Fruit fly (Drosophila melanogaster) whole organism, wandering third instar larva: ENCODE results near the gene CG13654.

Experiments used
- CG32264 ChIP-seq: fragments of 200-800 bp; sonication (Bioruptor generic); optimal IDR thresholded peaks from 2 replicates; lab custom pipeline; 2016; ENCODE audit warnings: missing biosample characterization, missing genetic modification characterization
- CrebA ChIP-seq: fragments of 200-800 bp; sonication (Bioruptor generic); optimal IDR thresholded peaks from 2 replicates; lab custom pipeline; 2016; ENCODE audit warnings: missing biosample characterization, mild to moderate bottlenecking, missing genetic modification characterization, borderline replicate concordance
- Dif ChIP-seq: fragments of 200-275, 200-300 bp; sonication (Bioruptor generic); optimal IDR thresholded peaks from 2 replicates; lab custom pipeline; 2018; ENCODE audit warnings: missing biosample characterization, missing genetic modification characterization; ENCODE audit not compliant: partially characterized antibody
- GATAd ChIP-seq: sonication (Bioruptor generic); optimal IDR thresholded peaks from 2 replicates; lab custom pipeline; 2016; ENCODE audit warnings: missing biosample characterization, missing genetic modification characterization
- HLH106 ChIP-seq: fragments of 200-800 bp; optimal IDR thresholded peaks from 3 replicates; lab custom pipeline; 2019; ENCODE audit warnings: missing biosample characterization, mild to moderate bottlenecking, missing genetic modification characterization, moderate library complexity
- Hnf4 ChIP-seq: fragments of 200-800 bp; sonication (Bioruptor generic); optimal IDR thresholded peaks from 2 replicates; lab custom pipeline; 2016; ENCODE audit warnings: missing biosample characterization, mild to moderate bottlenecking, missing genetic modification characterization
- Hr78 ChIP-seq: fragments of >200 bp; optimal IDR thresholded peaks from 2 replicates; lab custom pipeline; 2017; ENCODE audit warnings: missing biosample characterization, missing genetic modification characterization
- Hr83 ChIP-seq: fragments of 200-300 bp; sonication (Bioruptor generic); optimal IDR thresholded peaks from 2 replicates; lab custom pipeline; 2016; ENCODE audit warnings: missing biosample characterization, mild to moderate bottlenecking, missing genetic modification characterization, moderate library complexity; ENCODE audit not compliant: poor library complexity, severe bottlenecking
- Jra ChIP-seq: sonication (Bioruptor generic); optimal IDR thresholded peaks from 2 replicates; lab custom pipeline; 2016; ENCODE audit warnings: missing biosample characterization, missing genetic modification characterization
- Mio ChIP-seq: sonication (Bioruptor generic); optimal IDR thresholded peaks from 2 replicates; lab custom pipeline; 2016; ENCODE audit warnings: missing biosample characterization, missing genetic modification characterization
- Myc ChIP-seq: fragments of >200 bp; optimal IDR thresholded peaks from 2 replicates; lab custom pipeline; 2017
- N ChIP-seq: fragments of >200 bp; optimal IDR thresholded peaks from 2 replicates; lab custom pipeline; 2018; ENCODE audit warnings: missing biosample characterization, missing external identifiers, missing genetic modification characterization
- OdsH ChIP-seq: fragments of 200-800 bp; sonication (Bioruptor generic); optimal IDR thresholded peaks from 2 replicates; lab custom pipeline; 2016; ENCODE audit warnings: missing biosample characterization, mild to moderate bottlenecking, missing genetic modification characterization
- Rel ChIP-seq, 2 experiments: fragments of 200-800 bp; sonication (Bioruptor generic) in 1 of 2; optimal IDR thresholded peaks; 2 replicates in 1 of 2; 3 replicates in 1 of 2; lab custom pipeline; 2016 to 2019; ENCODE audit warnings: mild to moderate bottlenecking in 2 of 2, missing biosample characterization in 2 of 2, missing genetic modification characterization in 2 of 2, moderate library complexity in 1 of 2
- Sp1 ChIP-seq: fragments of 200-800 bp; sonication (Bioruptor generic); optimal IDR thresholded peaks from 3 replicates; lab custom pipeline; 2019; ENCODE audit warnings: missing biosample characterization, mild to moderate bottlenecking, missing genetic modification characterization, moderate library complexity
- br ChIP-seq: fragments of 200-800 bp; sonication (Bioruptor generic); optimal IDR thresholded peaks from 2 replicates; lab custom pipeline; 2016; ENCODE audit warnings: missing biosample characterization, missing genetic modification characterization
- brk ChIP-seq: fragments of 200-800 bp; sonication (Bioruptor generic); optimal IDR thresholded peaks from 2 replicates; lab custom pipeline; 2016; ENCODE audit warnings: missing biosample characterization, mild to moderate bottlenecking, missing genetic modification characterization
- dl ChIP-seq, 2 experiments: fragments of 175-275, 200-275 bp in 1 of 2; fragments of 200-275 bp in 1 of 2; sonication (Bioruptor generic); optimal IDR thresholded peaks; lab custom pipeline; 2018; ENCODE audit warnings: mild to moderate bottlenecking in 2 of 2, missing biosample characterization in 2 of 2, missing genetic modification characterization in 2 of 2, moderate library complexity in 2 of 2; ENCODE audit not compliant: partially characterized antibody in 2 of 2, insufficient read depth in 1 of 2
- dmrt93B ChIP-seq: fragments of 200-800 bp; sonication (Bioruptor generic); optimal IDR thresholded peaks from 2 replicates; lab custom pipeline; 2018; ENCODE audit warnings: missing biosample characterization, mild to moderate bottlenecking, missing genetic modification characterization
- ey ChIP-seq: fragments of 200-800 bp; sonication (Bioruptor generic); optimal IDR thresholded peaks from 2 replicates; lab custom pipeline; 2016; ENCODE audit warnings: missing biosample characterization, missing genetic modification characterization
- h ChIP-seq: fragments of 200-800 bp; sonication (Bioruptor generic); optimal IDR thresholded peaks from 3 replicates; lab custom pipeline; 2016; ENCODE audit warnings: missing biosample characterization, mild to moderate bottlenecking, missing genetic modification characterization
- jim ChIP-seq: fragments of 175-275, 200-325 bp; sonication (Bioruptor generic); optimal IDR thresholded peaks from 2 replicates; lab custom pipeline; 2016; ENCODE audit warnings: missing biosample characterization, mild to moderate bottlenecking, missing genetic modification characterization
- lola ChIP-seq: fragments of >200 bp; optimal IDR thresholded peaks from 2 replicates; lab custom pipeline; 2017; ENCODE audit warnings: missing biosample characterization, missing genetic modification characterization
- rgr ChIP-seq: fragments of 200-800 bp; sonication (Bioruptor generic); optimal IDR thresholded peaks from 3 replicates; lab custom pipeline; 2016; ENCODE audit warnings: missing biosample characterization, mild to moderate bottlenecking, missing genetic modification characterization
- tai ChIP-seq: sonication (Bioruptor generic); optimal IDR thresholded peaks from 2 replicates; lab custom pipeline; 2016; ENCODE audit warnings: missing biosample characterization, missing genetic modification characterization
- usp ChIP-seq: fragments of >200 bp; optimal IDR thresholded peaks from 2 replicates; lab custom pipeline; 2017; ENCODE audit warnings: missing biosample characterization, missing genetic modification characterization

Gene CG13654

DNA sequence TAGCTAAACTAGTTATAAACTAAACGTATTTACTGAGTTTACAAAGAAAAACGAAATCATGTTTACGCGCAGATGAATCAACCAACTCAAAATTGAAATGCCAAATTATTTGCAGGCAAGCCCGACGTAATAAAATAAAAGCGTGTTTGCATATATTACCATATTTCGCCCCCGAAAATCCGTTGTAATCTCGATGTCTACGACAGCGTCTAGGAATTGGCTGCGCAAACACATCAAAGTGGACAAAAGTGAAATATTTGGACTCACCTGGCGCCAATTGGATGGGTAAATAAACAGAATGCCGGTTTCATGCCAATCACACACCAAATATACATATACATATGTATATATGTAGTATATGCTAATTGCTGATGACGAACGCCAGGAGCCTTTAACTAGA lies 36.5 kb downstream of the CG13654 start:
- TF ChIP-seq Hr83 (GFP tag; lab: Kevin White, UChicago) (no peak), Jra (no peak), HLH106 (tag; lab: Kevin White, UChicago) (no peak), Hnf4 (no peak), h (no peak), dl (GFP tag; optimal IDR thresholded peaks at IDR 0.05; lab: Kevin White, UChicago; ENCODE audit: insufficient read depth in 1 of 2, partially characterized antibody in 2 of 2) (no peak), Sp1 (GFP tag; lab: Kevin White, UChicago) (no peak), CG32264 (GFP tag; lab: Kevin White, UChicago) (no peak)

DNA sequence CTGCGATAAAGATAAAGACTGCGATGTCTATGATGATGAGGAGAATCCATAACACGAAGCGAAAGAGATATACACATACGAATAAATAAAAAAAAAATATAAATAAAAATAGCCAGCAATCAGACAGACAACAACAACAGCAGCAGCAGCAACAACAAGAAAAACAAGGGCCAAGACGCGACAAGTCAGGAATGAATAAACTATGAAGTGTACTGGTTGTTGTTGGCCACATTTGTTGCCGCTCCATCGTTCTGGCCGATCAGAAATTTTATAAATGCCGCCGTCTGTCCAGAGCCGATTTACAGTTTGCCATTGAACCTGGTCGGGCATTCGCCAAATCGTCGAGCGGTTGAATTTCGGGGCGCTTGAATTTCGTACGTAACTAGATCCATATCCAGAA lies 37.7 kb downstream of the CG13654 start, which contains the start of gene Jhbp7:
Gene Jhbp7, plus strand, starts transcription at position 301 of the 400 bp plus-strand sequence.
- no peak for TF ChIP-seq Dif (GFP tag; lab: Kevin White, UChicago)
- TF ChIP-seq usp: no peak
- TF ChIP-seq HLH106 (tag; lab: Kevin White, UChicago): no peak
- no peak for TF ChIP-seq br
- TF ChIP-seq Myc (lab: Kevin White, UChicago): no peak
- no peak for TF ChIP-seq rgr (GFP tag; lab: Kevin White, UChicago)
- TF ChIP-seq ey (GFP tag; lab: Kevin White, UChicago): no peak

DNA sequence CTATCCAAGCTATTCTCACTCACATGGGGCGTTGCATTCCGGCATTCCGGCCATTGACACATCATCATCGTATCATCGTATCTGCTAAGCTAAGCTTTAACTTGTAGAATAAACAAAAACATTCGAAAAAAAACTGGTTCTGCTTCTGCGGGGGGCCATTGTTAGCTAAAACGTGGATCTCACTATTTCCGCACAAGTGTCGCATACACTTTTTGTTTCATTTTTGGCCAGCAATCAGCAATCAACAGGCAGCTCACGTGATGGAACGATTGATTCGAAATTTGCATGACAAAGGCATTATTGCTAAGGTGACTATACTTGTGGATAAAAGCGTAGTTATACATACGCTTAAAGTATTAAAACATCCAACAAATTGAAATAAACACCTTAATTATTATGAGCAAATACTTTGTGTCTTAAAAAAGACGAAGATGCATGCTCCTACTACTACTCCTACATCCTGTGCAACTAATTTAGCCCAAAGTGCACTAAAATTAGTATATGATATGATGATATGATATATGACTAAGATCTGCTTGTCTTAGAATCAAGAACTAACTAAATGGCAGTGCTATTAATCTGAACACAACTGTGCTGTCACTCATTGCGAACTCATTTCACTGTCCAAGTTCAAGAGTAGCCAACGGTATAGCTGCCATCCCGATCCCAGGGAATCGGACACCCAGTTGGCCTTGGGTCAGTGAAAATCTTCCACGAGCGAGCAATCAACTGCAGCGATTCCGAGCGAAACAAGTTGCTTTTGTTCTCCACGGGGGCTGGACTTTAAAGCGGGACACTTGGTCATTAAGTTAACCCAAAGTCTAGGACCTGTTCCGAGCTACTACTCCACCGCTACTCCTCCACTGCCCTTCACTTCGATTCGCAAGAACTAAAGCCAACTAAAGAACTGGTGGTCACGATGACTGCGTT lies 39.4 kb downstream of the CG13654 start:
- no peak for TF ChIP-seq OdsH (GFP tag; lab: Kevin White, UChicago)
- no peak for TF ChIP-seq br
- TF ChIP-seq Dif (GFP tag; lab: Kevin White, UChicago): no peak
- TF ChIP-seq jim (GFP tag; lab: Kevin White, UChicago): no peak

DNA sequence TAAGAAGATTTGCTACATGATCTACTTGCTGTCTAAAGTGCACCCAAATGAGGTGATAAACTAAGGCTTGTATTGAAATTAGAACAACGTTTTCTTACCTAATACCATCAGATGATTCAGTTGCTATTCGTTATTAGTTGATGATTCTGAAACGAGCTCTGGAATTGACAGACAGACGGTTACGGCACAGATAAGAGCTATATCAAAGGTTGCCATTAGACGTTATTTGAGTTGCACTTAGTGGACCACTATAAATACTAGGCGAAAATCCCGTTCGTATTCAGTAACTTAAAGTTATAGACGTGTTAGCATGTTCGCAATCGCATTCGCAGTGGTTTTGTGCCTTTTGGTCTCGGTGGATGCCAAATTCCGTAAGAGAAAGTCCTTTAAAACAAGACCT lies 40.3 kb downstream of the CG13654 start, which contains the start of gene to:
Gene to, plus strand, starts transcription at position 301 of the 400 bp plus-strand sequence.
- no peak for TF ChIP-seq rgr (GFP tag; lab: Kevin White, UChicago)
- no peak for TF ChIP-seq Hr78 (GFP tag; lab: Kevin White, UChicago)
- TF ChIP-seq dmrt93B (GFP tag; lab: Kevin White, UChicago): no peak
- no peak for TF ChIP-seq GATAd (GFP tag; lab: Kevin White, UChicago)
- no peak for TF ChIP-seq Hr83 (GFP tag; lab: Kevin White, UChicago)
- TF ChIP-seq tai (GFP tag; lab: Kevin White, UChicago): no peak
- TF ChIP-seq Rel (GFP tag; optimal IDR thresholded peaks at IDR 0.05; lab: Kevin White, UChicago): no peak
- no peak for TF ChIP-seq Rel (tag; optimal IDR thresholded peaks at IDR 0.05; lab: Kevin White, UChicago)

DNA sequence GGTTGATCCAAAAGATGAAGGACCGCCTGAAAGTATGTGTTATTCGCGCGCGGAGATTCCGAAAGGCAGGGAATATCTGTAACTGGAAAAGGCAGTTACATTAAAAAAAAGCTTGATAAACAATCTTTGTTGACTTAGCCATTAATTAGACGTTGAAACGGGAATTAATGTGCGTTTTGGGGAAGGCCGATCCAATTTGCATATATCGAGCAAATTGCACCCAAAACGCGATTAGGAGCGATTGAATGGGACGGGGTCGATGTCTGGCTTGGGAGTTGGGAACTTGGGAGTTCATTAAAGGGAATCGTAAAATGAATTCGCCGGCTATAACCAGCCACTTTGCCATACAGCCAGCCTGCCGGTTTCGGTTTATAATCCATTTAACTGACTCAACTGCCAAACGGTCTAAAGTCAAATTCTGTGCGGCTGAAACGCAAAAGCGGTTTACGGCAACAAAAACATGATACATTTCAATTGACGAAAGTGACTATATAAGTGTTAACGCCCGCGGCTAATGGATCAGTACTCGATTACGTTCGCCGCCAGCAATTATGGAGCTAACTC lies 42.0 kb downstream of the CG13654 start, which contains the start of gene CG11854:
Gene CG11854, plus strand, starts transcription at position 514 of the 564 bp plus-strand sequence.
- TF ChIP-seq brk (GFP tag; lab: Kevin White, UChicago) (no peak), Rel (GFP tag; optimal IDR thresholded peaks at IDR 0.05; lab: Kevin White, UChicago) (no peak), Rel (tag; optimal IDR thresholded peaks at IDR 0.05; lab: Kevin White, UChicago) (peak; percentile 76)

DNA sequence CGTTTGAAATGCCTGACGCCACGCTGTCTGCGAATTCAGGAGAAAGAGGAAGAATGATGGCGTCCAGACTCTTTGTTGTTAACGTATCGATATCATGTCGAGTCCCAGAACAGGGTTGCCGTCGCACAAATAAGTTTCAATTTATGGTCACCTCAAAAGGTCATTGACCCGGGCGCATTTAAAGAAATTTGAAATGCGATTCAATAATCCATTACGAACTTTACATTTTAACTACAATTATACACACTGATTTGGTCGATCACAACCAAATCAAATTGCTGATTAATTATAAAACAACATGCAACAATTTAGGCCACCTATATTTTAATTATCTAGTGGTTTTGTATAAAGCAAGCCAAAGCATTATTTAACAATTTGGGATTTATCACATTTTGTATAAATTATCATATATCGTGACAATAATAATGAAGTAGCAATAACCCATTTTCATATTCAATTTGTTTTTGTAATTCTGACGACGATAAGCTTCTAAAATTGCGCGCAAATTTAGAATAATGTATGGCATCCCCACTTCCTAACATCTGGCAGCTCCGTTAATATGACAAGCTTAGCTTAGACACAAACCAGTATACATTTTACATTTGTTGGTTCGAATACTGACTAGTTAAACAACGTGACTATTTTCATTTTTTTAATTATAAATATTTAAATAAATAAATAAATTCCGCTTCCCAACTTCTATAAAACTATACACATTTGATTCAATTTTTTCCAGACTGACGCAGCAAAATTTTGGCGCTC lies 45.6 kb downstream of the CG13654 start, which contains the start of gene bam:
Gene bam, minus strand, starts transcription at position 58 of the 762 bp plus-strand sequence.
- TF ChIP-seq lola (no peak), N (GFP tag; lab: Kevin White, UChicago) (no peak), Mio (no peak), Myc (lab: Kevin White, UChicago) (peak; percentile 51), CrebA (no peak), Rel (GFP tag; optimal IDR thresholded peaks at IDR 0.05; lab: Kevin White, UChicago) (no peak), Rel (tag; optimal IDR thresholded peaks at IDR 0.05; lab: Kevin White, UChicago) (peak; percentile 77)
- TF ChIP-seq, all 38 proteins: peak for 2
